Worm (Caenorhabditis elegans) whole organism, L2 larva: ENCODE results near the gene nhr-71.

ENCODE experiments used
- C34F6.9 ChIP-seq: fragments of 150-350 bp; optimal IDR thresholded peaks from 2 replicates; lab custom pipeline; 2014; ENCODE audit warnings: missing biosample characterization, missing genetic modification characterization
- F13H6.1 ChIP-seq: sonication (generic microtip); optimal IDR thresholded peaks from 2 replicates; lab custom pipeline; 2016; ENCODE audit warnings: missing genetic modification characterization, missing compliant biosample characterization
- R02D3.7 ChIP-seq: fragments of 150-350 bp; optimal IDR thresholded peaks from 2 replicates; lab custom pipeline; 2014; ENCODE audit warnings: missing biosample characterization, missing genetic modification characterization
- Y55F3AM.14 ChIP-seq: fragments of 200-800 bp; sonication (Bioruptor generic); optimal IDR thresholded peaks from 2 replicates; lab custom pipeline; 2018; ENCODE audit warnings: mild to moderate bottlenecking, missing genetic modification characterization, missing compliant biosample characterization
- ZK546.5 ChIP-seq: sonication (generic microtip); optimal IDR thresholded peaks from 2 replicates; lab custom pipeline; 2017; ENCODE audit warnings: missing biosample characterization, missing genetic modification characterization
- alr-1 ChIP-seq: fragments of 150-350 bp; optimal IDR thresholded peaks from 2 replicates; lab custom pipeline; 2014; ENCODE audit warnings: missing biosample characterization, missing genetic modification characterization
- aly-2 ChIP-seq: fragments of 150-350 bp; optimal IDR thresholded peaks from 2 replicates; lab custom pipeline; 2014; ENCODE audit warnings: missing biosample characterization, missing genetic modification characterization
- ama-1 ChIP-seq: fragments of 150-350 bp; optimal IDR thresholded peaks from 2 replicates; lab custom pipeline; 2018; ENCODE audit warnings: inconsistent platforms
- blmp-1 ChIP-seq: sonication (generic microtip); optimal IDR thresholded peaks from 2 replicates; lab custom pipeline; 2017; ENCODE audit warnings: missing genetic modification characterization, mild to moderate bottlenecking, missing compliant biosample characterization, antibody characterized with exemption, moderate library complexity; ENCODE audit not compliant: insufficient read depth
- ceh-16 ChIP-seq: fragments of 150-350 bp; optimal IDR thresholded peaks from 2 replicates; lab custom pipeline; 2014; ENCODE audit warnings: missing biosample characterization, missing genetic modification characterization
- ceh-82 ChIP-seq: fragments of 150-350 bp; optimal IDR thresholded peaks from 2 replicates; lab custom pipeline; 2014; ENCODE audit warnings: missing biosample characterization, missing genetic modification characterization
- crh-2 ChIP-seq: sonication (generic microtip); optimal IDR thresholded peaks from 2 replicates; lab custom pipeline; 2017; ENCODE audit warnings: missing biosample characterization, missing genetic modification characterization
- dmd-4 ChIP-seq: sonication (generic microtip); optimal IDR thresholded peaks from 2 replicates; lab custom pipeline; 2017; ENCODE audit warnings: missing biosample characterization, missing genetic modification characterization
- egl-27 ChIP-seq: sonication (generic microtip); optimal IDR thresholded peaks from 3 replicates; lab custom pipeline; 2017; ENCODE audit warnings: missing biosample characterization, missing genetic modification reagents, missing genetic modification characterization
- elt-1 ChIP-seq: fragments of 150-350 bp; optimal IDR thresholded peaks from 2 replicates; lab custom pipeline; 2014; ENCODE audit warnings: missing biosample characterization, missing genetic modification characterization
- elt-3 ChIP-seq: sonication (generic microtip); optimal IDR thresholded peaks from 2 replicates; lab custom pipeline; 2017; ENCODE audit warnings: missing biosample characterization, missing genetic modification characterization
- fos-1 ChIP-seq: fragments of 150-350 bp; optimal IDR thresholded peaks from 2 replicates; lab custom pipeline; 2014; ENCODE audit warnings: missing biosample characterization, missing genetic modification characterization
- gmeb-1 ChIP-seq: fragments of 150-350 bp; optimal IDR thresholded peaks from 2 replicates; lab custom pipeline; 2014; ENCODE audit warnings: missing biosample characterization, missing genetic modification characterization
- lin-11 ChIP-seq: fragments of 150-350 bp; sonication (generic microtip); optimal IDR thresholded peaks from 2 replicates; lab custom pipeline; 2014; ENCODE audit warnings: missing biosample characterization, missing genetic modification characterization, inconsistent platforms, mixed read lengths
- lin-13 ChIP-seq: fragments of 150-350 bp; optimal IDR thresholded peaks from 2 replicates; lab custom pipeline; 2014; ENCODE audit warnings: missing biosample characterization, missing genetic modification reagents, missing genetic modification characterization
- lin-39 ChIP-seq: fragments of 150-350 bp; optimal IDR thresholded peaks from 2 replicates; lab custom pipeline; 2014; ENCODE audit warnings: missing biosample characterization, missing genetic modification reagents, missing genetic modification characterization
- lsy-2 ChIP-seq, 2 experiments: fragments of 150-350 bp in 1 of 2; sonication (generic microtip) in 1 of 2; optimal IDR thresholded peaks; 2 replicates each; lab custom pipeline; 2014 to 2017; ENCODE audit warnings: missing biosample characterization in 2 of 2, missing genetic modification characterization in 2 of 2
- mab-5 ChIP-seq: fragments of 150-350 bp; optimal IDR thresholded peaks from 2 replicates; lab custom pipeline; 2014; ENCODE audit warnings: missing biosample characterization, missing genetic modification characterization
- mbf-1 ChIP-seq: sonication (generic microtip); optimal IDR thresholded peaks from 2 replicates; lab custom pipeline; 2017; ENCODE audit warnings: missing biosample characterization, missing genetic modification characterization
- mdl-1 ChIP-seq, 2 experiments: fragments of 150-350 bp in 1 of 2; sonication (generic microtip) in 1 of 2; optimal IDR thresholded peaks; 2 replicates each; lab custom pipeline; 2017; ENCODE audit warnings: missing biosample characterization in 2 of 2, missing genetic modification characterization in 2 of 2
- nhr-10 ChIP-seq: sonication (generic microtip); optimal IDR thresholded peaks from 2 replicates; lab custom pipeline; 2017; ENCODE audit warnings: missing biosample characterization, missing genetic modification characterization
- nhr-11 ChIP-seq: fragments of 150-350 bp; optimal IDR thresholded peaks from 2 replicates; lab custom pipeline; 2014; ENCODE audit warnings: missing biosample characterization, missing genetic modification characterization
- nhr-12 ChIP-seq: fragments of 150-350 bp; optimal IDR thresholded peaks from 2 replicates; lab custom pipeline; 2014; ENCODE audit warnings: missing biosample characterization, missing genetic modification characterization
- nhr-129 ChIP-seq: fragments of 150-350 bp; optimal IDR thresholded peaks from 2 replicates; lab custom pipeline; 2014; ENCODE audit warnings: missing biosample characterization, missing genetic modification characterization
- nhr-21 ChIP-seq: fragments of 150-350 bp; optimal IDR thresholded peaks from 2 replicates; lab custom pipeline; 2014; ENCODE audit warnings: missing biosample characterization, missing genetic modification characterization
- nhr-23 ChIP-seq: fragments of 150-350 bp; optimal IDR thresholded peaks from 2 replicates; lab custom pipeline; 2014; ENCODE audit warnings: missing biosample characterization, missing genetic modification reagents, missing genetic modification characterization
- nhr-237 ChIP-seq: fragments of 150-350 bp; optimal IDR thresholded peaks from 2 replicates; lab custom pipeline; 2014; ENCODE audit warnings: missing biosample characterization, missing genetic modification characterization
- nhr-25 ChIP-seq: fragments of 150-350 bp; sonication (generic microtip); optimal IDR thresholded peaks from 3 replicates; lab custom pipeline; 2014; ENCODE audit warnings: missing biosample characterization, missing genetic modification characterization
- nhr-77 ChIP-seq: fragments of 150-350 bp; optimal IDR thresholded peaks from 2 replicates; lab custom pipeline; 2014; ENCODE audit warnings: missing biosample characterization, missing genetic modification characterization
- peb-1 ChIP-seq: fragments of 150-350 bp; optimal IDR thresholded peaks from 2 replicates; lab custom pipeline; 2014; ENCODE audit warnings: missing biosample characterization, missing genetic modification characterization
- sem-4 ChIP-seq: fragments of 150-350 bp; optimal IDR thresholded peaks from 2 replicates; lab custom pipeline; 2014; ENCODE audit warnings: missing biosample characterization, missing genetic modification reagents, missing genetic modification characterization
- skn-1 ChIP-seq: sonication (generic microtip); optimal IDR thresholded peaks from 2 replicates; lab custom pipeline; 2017; ENCODE audit warnings: missing biosample characterization, missing genetic modification characterization
- sma-9 ChIP-seq, 2 experiments: fragments of 150-350 bp in 1 of 2; sonication (generic microtip) in 1 of 2; optimal IDR thresholded peaks; 2 replicates each; lab custom pipeline; 2014 to 2016; ENCODE audit warnings: missing genetic modification characterization in 2 of 2, mild to moderate bottlenecking in 1 of 2, missing biosample characterization in 1 of 2, missing compliant biosample characterization in 1 of 2, missing genetic modification reagents in 1 of 2, moderate library complexity in 1 of 2
- snpc-4 ChIP-seq: fragments of 150-350 bp; optimal IDR thresholded peaks from 2 replicates; lab custom pipeline; 2014; ENCODE audit warnings: missing biosample characterization, missing genetic modification characterization
- unc-55 ChIP-seq: fragments of 150-350 bp; sonication (generic microtip); optimal IDR thresholded peaks from 3 replicates; lab custom pipeline; 2014; ENCODE audit warnings: missing biosample characterization, missing genetic modification reagents, missing genetic modification characterization
- unc-62 ChIP-seq: fragments of 150-350 bp; optimal IDR thresholded peaks from 2 replicates; lab custom pipeline; 2014; ENCODE audit warnings: missing biosample characterization, missing genetic modification reagents, missing genetic modification characterization
- zag-1 ChIP-seq: fragments of 150-350 bp; optimal IDR thresholded peaks from 2 replicates; lab custom pipeline; 2014; ENCODE audit warnings: missing biosample characterization, missing genetic modification characterization
- ztf-11 ChIP-seq: sonication (generic microtip); optimal IDR thresholded peaks from 2 replicates; lab custom pipeline; 2017; ENCODE audit warnings: missing biosample characterization, missing genetic modification characterization
- ztf-4 ChIP-seq: fragments of 150-350 bp; optimal IDR thresholded peaks from 2 replicates; lab custom pipeline; 2014; ENCODE audit warnings: missing biosample characterization, missing genetic modification characterization

nhr-71 gene

ce11 chrX:13746661-13747365 lies at the start of gene nhr-71:
Gene nhr-71, plus strand, starts transcription at chrX:13747315.
- TF ChIP-seq alr-1 (tag; lab: Kevin White, UChicago) (no peak), F13H6.1 (tag; lab: Kevin White, UChicago) (peak; percentile 10), nhr-129 (tag; lab: Kevin White, UChicago) (no peak), mab-5 (tag; lab: Kevin White, UChicago) (no peak), mbf-1 (tag; lab: Kevin White, UChicago) (no peak), unc-62 (no peak), skn-1 (tag; lab: Kevin White, UChicago) (no peak), ztf-11 (tag; lab: Kevin White, UChicago) (no peak), nhr-237 (tag; lab: Kevin White, UChicago) (no peak), snpc-4 (no peak), sem-4 (tag; lab: Kevin White, UChicago) (no peak), mdl-1 (tag; optimal IDR thresholded peaks at IDR 0.05; lab: Kevin White, UChicago) (no peak), ceh-16 (tag; lab: Kevin White, UChicago) (no peak), crh-2 (tag; lab: Kevin White, UChicago) (peak; percentile 84), aly-2 (tag; lab: Kevin White, UChicago) (no peak)

- TF ChIP-seq skn-1 (tag; lab: Kevin White, UChicago): no peak
- no peak for TF ChIP-seq mbf-1 (tag; lab: Kevin White, UChicago)
- TF ChIP-seq ZK546.5 (tag; lab: Kevin White, UChicago): no peak
- no peak for TF ChIP-seq nhr-77 (tag; lab: Kevin White, UChicago)
- TF ChIP-seq nhr-25: no peak
- TF ChIP-seq dmd-4: no peak
- no peak for TF ChIP-seq sem-4 (tag; lab: Kevin White, UChicago)
- no peak for TF ChIP-seq F13H6.1 (tag; lab: Kevin White, UChicago)
- no peak for TF ChIP-seq zag-1
- TF ChIP-seq elt-3 (tag; lab: Kevin White, UChicago): no peak
- TF ChIP-seq nhr-129 (tag; lab: Kevin White, UChicago): no peak
- TF ChIP-seq elt-1 (tag; lab: Kevin White, UChicago): no peak
- TF ChIP-seq C34F6.9: no peak
- no peak for TF ChIP-seq gmeb-1
Observed at ce11 chrX:13697520-13697919, 49.6 kb upstream of the nhr-71 start.

ce11 chrX:13700642-13701233 lies 46.4 kb upstream of the nhr-71 start:
- TF ChIP-seq nhr-25: peak; percentile 99
- peak; percentile 82 for TF ChIP-seq dmd-4
- peak; percentile 97 for TF ChIP-seq unc-62
- peak; percentile 78 for TF ChIP-seq ztf-11 (tag; lab: Kevin White, UChicago)
- peak; percentile 92 for TF ChIP-seq aly-2 (tag; lab: Kevin White, UChicago)
- peak; percentile 100 for TF ChIP-seq unc-55 (GFP tag; lab: Kevin White, UChicago)
- peak; percentile 99 for TF ChIP-seq ztf-4 (tag; lab: Kevin White, UChicago)
- peak; percentile 66 for TF ChIP-seq peb-1
- TF ChIP-seq F13H6.1 (tag; lab: Kevin White, UChicago): peak; percentile 99
- peak; percentile 70 for TF ChIP-seq nhr-11
- TF ChIP-seq ZK546.5 (tag; lab: Kevin White, UChicago): peak; percentile 81
- peak; percentile 99 for TF ChIP-seq ceh-82
- TF ChIP-seq blmp-1: peak; percentile 91
- TF ChIP-seq mdl-1 (tag; optimal IDR thresholded peaks at IDR 0.05; lab: Kevin White, UChicago): peak; percentile 93 to 96
- TF ChIP-seq nhr-21 (tag; lab: Kevin White, UChicago): peak; percentile 100
- TF ChIP-seq nhr-12: peak; percentile 72
- peak; percentile 97 for TF ChIP-seq lin-11 (tag; lab: Kevin White, UChicago)
- peak; percentile 95 for TF ChIP-seq gmeb-1
- TF ChIP-seq R02D3.7 (tag; lab: Kevin White, UChicago): peak; percentile 83
- TF ChIP-seq lin-39 (tag; lab: Kevin White, UChicago): peak; percentile 100
- TF ChIP-seq C34F6.9: peak; percentile 100
- peak; percentile 100 for TF ChIP-seq nhr-129 (tag; lab: Kevin White, UChicago)
- TF ChIP-seq nhr-10: peak; percentile 97
- TF ChIP-seq elt-1 (tag; lab: Kevin White, UChicago): peak; percentile 80
- TF ChIP-seq Y55F3AM.14 (GFP tag; lab: Kevin White, UChicago): peak; percentile 91
- peak; percentile 99 for TF ChIP-seq fos-1
- no peak for TF ChIP-seq elt-3 (tag; lab: Kevin White, UChicago)
- peak; percentile 97 for TF ChIP-seq lsy-2 (tag; optimal IDR thresholded peaks at IDR 0.05; lab: Kevin White, UChicago)
- peak; percentile 99 for TF ChIP-seq zag-1
- peak; percentile 99 for TF ChIP-seq lin-13
- TF ChIP-seq skn-1 (tag; lab: Kevin White, UChicago): peak; percentile 84
- peak; percentile 99 for TF ChIP-seq mab-5 (tag; lab: Kevin White, UChicago)
- TF ChIP-seq sma-9 (GFP tag; optimal IDR thresholded peaks at IDR 0.05; lab: Kevin White, UChicago): peak; percentile 99
- TF ChIP-seq sma-9 (tag; optimal IDR thresholded peaks at IDR 0.05; lab: Kevin White, UChicago): peak; percentile 69
- peak; percentile 73 for TF ChIP-seq alr-1 (tag; lab: Kevin White, UChicago)
- peak; percentile 100 for TF ChIP-seq egl-27 (tag; lab: Kevin White, UChicago)
- peak; percentile 47 for TF ChIP-seq ama-1
- no peak for TF ChIP-seq nhr-23 (tag; lab: Kevin White, UChicago)
- TF ChIP-seq crh-2 (tag; lab: Kevin White, UChicago): peak; percentile 100
